Fruit fly (Drosophila melanogaster): ENCODE measurements around the gene Sfp23F.
"Not testable (repeated sequence)": the region's sequence is repeated elsewhere in the genome, so short reads cannot be mapped to it uniquely, and the experiment has no call there.

Sfp23F gene

DNA sequence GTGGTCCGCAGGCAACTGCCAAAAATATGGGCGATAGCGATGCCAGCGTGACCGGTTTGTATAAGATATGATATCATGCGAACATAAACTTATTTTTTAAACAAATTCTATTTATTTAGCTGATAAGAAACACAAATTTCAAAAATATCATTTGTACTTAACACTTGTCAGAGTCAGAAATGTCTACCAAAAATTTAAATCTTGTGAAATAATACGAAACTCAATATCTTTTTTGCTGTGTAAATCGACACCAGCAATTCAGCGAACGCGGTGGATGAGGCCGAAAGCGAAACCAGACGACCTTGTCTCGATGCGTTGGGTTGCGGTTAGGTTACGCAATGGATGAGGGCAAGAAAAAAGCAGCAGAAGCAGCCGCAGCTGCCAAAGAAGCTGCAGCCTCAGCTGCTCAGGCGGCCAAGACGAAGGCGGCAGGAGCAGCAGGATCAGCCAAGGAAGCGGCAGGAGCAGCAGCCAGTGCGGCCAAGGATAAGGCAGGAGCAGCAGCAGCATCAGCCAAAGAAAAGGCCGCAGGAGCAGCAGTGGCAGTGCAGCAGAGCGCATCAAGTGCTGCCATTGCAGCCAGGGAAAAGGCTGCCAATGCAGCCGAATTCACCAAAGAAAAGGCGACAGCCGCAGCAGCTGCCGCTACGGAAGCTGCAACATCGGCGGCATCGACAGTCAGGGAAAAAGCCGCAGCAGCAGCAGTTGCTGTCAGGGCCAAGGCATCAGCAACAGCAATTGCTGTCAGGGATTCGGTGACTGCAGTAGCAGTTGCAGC is 29.2 kb upstream of the Sfp23F start, which contains the start of gene CG31952:
Gene CG31952 (plus strand): TSS at position 167 of the 778 bp plus-strand sequence.
- TF ChIP-seq cnc (optimal IDR thresholded peaks at IDR 0.05) (no peak), cic (GFP tag; optimal IDR thresholded peaks at IDR 0.05) (no peak), CG14711 (tag; optimal IDR thresholded peaks at IDR 0.05) (no peak), Hr96 (GFP tag; optimal IDR thresholded peaks at IDR 0.05) (no peak), toe (GFP tag; optimal IDR thresholded peaks at IDR 0.05) (no peak), CG5204 (GFP tag; optimal IDR thresholded peaks at IDR 0.05) (no peak), CG11617 (GFP tag; optimal IDR thresholded peaks at IDR 0.05) (no peak), CG33017 (tag; optimal IDR thresholded peaks at IDR 0.05) (no peak)

DNA sequence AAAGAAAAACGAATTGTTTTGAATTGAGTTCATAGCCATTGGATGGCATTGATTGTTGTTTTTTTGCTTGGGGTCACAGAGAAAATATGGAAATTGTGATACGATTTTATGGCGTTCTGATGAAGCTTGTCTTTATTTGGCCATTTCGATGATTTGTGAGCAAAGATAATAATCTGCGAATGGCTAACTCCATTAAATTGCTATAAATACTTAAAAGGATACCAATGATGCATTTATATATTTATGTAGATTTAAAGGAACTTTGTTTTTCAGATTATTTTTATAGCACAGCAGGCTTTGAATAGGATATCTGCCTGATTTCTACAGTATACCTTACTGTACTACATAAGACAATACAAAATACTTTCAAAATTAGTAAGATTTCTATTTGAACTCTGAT is 22.7 kb upstream of the Sfp23F start, which contains the start of gene CG8840:
Gene CG8840 (plus strand): TSS at position 301 of the 400 bp plus-strand sequence.
- TF ChIP-seq CG1620 (GFP tag; optimal IDR thresholded peaks at IDR 0.05), result no peak
- TF ChIP-seq CG7101 (tag; optimal IDR thresholded peaks at IDR 0.05), result no peak
- no peak for TF ChIP-seq pad (GFP tag; optimal IDR thresholded peaks at IDR 0.05)
- TF ChIP-seq CG7045 (GFP tag; optimal IDR thresholded peaks at IDR 0.05), result no peak
- TF ChIP-seq CG11617 (GFP tag; optimal IDR thresholded peaks at IDR 0.05), result no peak
- no peak for TF ChIP-seq toe (GFP tag; optimal IDR thresholded peaks at IDR 0.05)
- TF ChIP-seq CG33017 (tag; optimal IDR thresholded peaks at IDR 0.05), result no peak
- no peak for TF ChIP-seq CG14711 (tag; optimal IDR thresholded peaks at IDR 0.05)

dm6 chr2L:3407722-3408121 is 20.2 kb upstream of the Sfp23F start:
- TF ChIP-seq kay (GFP tag; ENCODE audit: borderline replicate concordance) (no peak), Hr96 (GFP tag; optimal IDR thresholded peaks at IDR 0.05) (no peak), Mnt (GFP tag; optimal IDR thresholded peaks at IDR 0.05) (no peak), CG7101 (tag; optimal IDR thresholded peaks at IDR 0.05) (no peak), bab1 (GFP tag; optimal IDR thresholded peaks at IDR 0.05) (no peak), Clk (GFP tag; optimal IDR thresholded peaks at IDR 0.05) (no peak)

DNA sequence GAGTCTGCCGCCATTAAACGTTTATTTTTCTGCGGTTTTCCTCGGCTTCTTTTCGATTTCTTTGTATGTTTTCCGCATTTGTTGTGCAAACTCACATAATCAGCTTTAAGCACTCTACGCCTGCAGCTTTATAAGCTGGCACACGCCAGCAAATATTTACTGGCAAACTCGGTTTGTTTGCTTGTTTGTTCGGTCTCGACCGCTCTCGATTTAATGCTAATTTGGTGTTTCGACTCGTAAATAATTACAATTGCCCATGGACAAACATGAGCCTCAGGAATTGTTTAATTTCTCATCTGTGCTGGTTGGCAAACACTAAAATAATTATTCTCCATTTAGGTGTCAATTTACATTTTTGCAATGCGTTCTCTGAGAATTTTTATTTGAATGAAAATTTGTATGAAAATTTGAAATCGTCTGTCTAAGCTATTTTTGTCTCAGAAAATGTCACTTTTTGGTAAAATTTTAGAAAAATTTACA is 10.1 kb upstream of the Sfp23F start, which contains the start of gene CG34175:
Gene CG34175 (plus strand): TSS at position 430 of the 480 bp plus-strand sequence.
- TF ChIP-seq Clk (GFP tag; optimal IDR thresholded peaks at IDR 0.05) (no peak), Hr96 (GFP tag; optimal IDR thresholded peaks at IDR 0.05) (no peak), kay (GFP tag; ENCODE audit: borderline replicate concordance) (no peak), CG11617 (GFP tag; optimal IDR thresholded peaks at IDR 0.05) (no peak), CG5204 (GFP tag; optimal IDR thresholded peaks at IDR 0.05) (no peak), tj (GFP tag; optimal IDR thresholded peaks at IDR 0.05) (no peak), toe (GFP tag; optimal IDR thresholded peaks at IDR 0.05) (no peak), CG33017 (tag; optimal IDR thresholded peaks at IDR 0.05) (no peak), CG7045 (GFP tag; optimal IDR thresholded peaks at IDR 0.05) (no peak), CG7101 (tag; optimal IDR thresholded peaks at IDR 0.05) (no peak), ovo (GFP tag; optimal IDR thresholded peaks at IDR 0.05) (no peak), pad (GFP tag; optimal IDR thresholded peaks at IDR 0.05) (no peak), Mnt (GFP tag; optimal IDR thresholded peaks at IDR 0.05) (no peak), CG14711 (tag; optimal IDR thresholded peaks at IDR 0.05) (no peak), CG1620 (GFP tag; optimal IDR thresholded peaks at IDR 0.05) (no peak), Crg-1 (GFP tag; optimal IDR thresholded peaks at IDR 0.05) (no peak), cnc (optimal IDR thresholded peaks at IDR 0.05) (no peak), bab1 (GFP tag; optimal IDR thresholded peaks at IDR 0.05) (no peak), cic (GFP tag; optimal IDR thresholded peaks at IDR 0.05) (no peak), CG12768 (GFP tag; optimal IDR thresholded peaks at IDR 0.05) (no peak)

- TF ChIP-seq pad, toe, ovo (GFP tag; optimal IDR thresholded peaks at IDR 0.05): not testable (repeated sequence)
Observed at dm6 chr2L:3388396-3388795, 853 bp upstream of the Sfp23F start, which contains the start of gene CG42460. Gene CG42460 (minus strand): TSS chr2L:3388496.

DNA sequence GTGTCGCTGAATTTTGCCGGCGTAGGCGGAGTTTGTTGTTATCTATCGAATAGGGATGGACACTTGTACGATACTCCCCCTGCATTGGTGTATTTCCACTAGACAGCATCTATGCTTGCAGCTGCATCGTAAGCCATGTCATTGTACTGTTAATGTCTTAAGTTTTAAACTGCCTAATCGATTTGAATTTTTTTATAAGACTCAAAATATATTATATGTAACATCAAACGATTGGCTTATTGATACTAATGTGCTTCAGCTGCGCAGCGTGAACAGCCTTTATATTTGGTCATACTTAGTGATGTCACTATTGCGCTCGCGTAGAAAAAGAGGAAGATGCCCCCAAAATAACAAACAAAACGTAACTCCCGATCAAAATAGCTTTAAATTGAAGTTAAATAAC is 10.9 kb downstream of the Sfp23F start, which contains the start of the genes CG9662 and Ptpa:
Gene CG9662 (minus strand): TSS at position 54 of the 403 bp plus-strand sequence.
Gene Ptpa (plus strand): TSS at position 319 of the 403 bp plus-strand sequence.
- peak; percentile 85 for TF ChIP-seq toe (GFP tag; optimal IDR thresholded peaks at IDR 0.05)
- peak; percentile 80 for TF ChIP-seq Hr96 (GFP tag; optimal IDR thresholded peaks at IDR 0.05)
- peak; percentile 15 for TF ChIP-seq Mnt (GFP tag; optimal IDR thresholded peaks at IDR 0.05)
- TF ChIP-seq CG7045 (GFP tag; optimal IDR thresholded peaks at IDR 0.05), result peak; percentile 46
- TF ChIP-seq CG5204 (GFP tag; optimal IDR thresholded peaks at IDR 0.05), result no peak
- peak; percentile 61 for TF ChIP-seq CG7101 (tag; optimal IDR thresholded peaks at IDR 0.05)
- TF ChIP-seq cic (GFP tag; optimal IDR thresholded peaks at IDR 0.05), result no peak
- TF ChIP-seq ovo (GFP tag; optimal IDR thresholded peaks at IDR 0.05), result no peak
- peak; percentile 73 for TF ChIP-seq tj (GFP tag; optimal IDR thresholded peaks at IDR 0.05)
- TF ChIP-seq CG12768 (GFP tag; optimal IDR thresholded peaks at IDR 0.05), result no peak
- TF ChIP-seq Clk (GFP tag; optimal IDR thresholded peaks at IDR 0.05), result peak; percentile 33
- TF ChIP-seq kay (GFP tag; ENCODE audit: borderline replicate concordance), result peak; percentile 30
- peak; percentile 21 for TF ChIP-seq CG33017 (tag; optimal IDR thresholded peaks at IDR 0.05)
- TF ChIP-seq cnc (optimal IDR thresholded peaks at IDR 0.05), result no peak
- peak; percentile 47 for TF ChIP-seq bab1 (GFP tag; optimal IDR thresholded peaks at IDR 0.05)
- TF ChIP-seq CG1620 (GFP tag; optimal IDR thresholded peaks at IDR 0.05), result peak; percentile 82
- peak; percentile 26 for TF ChIP-seq CG11617 (GFP tag; optimal IDR thresholded peaks at IDR 0.05)
- no peak for TF ChIP-seq Crg-1 (GFP tag; optimal IDR thresholded peaks at IDR 0.05)
- peak; percentile 56 for TF ChIP-seq CG14711 (tag; optimal IDR thresholded peaks at IDR 0.05)
- TF ChIP-seq pad (GFP tag; optimal IDR thresholded peaks at IDR 0.05), result peak; percentile 36
